Fruit fly (Drosophila melanogaster) whole organism, adult: ENCODE data around the gene RecQ5.

ENCODE experiments used
- CG11617 ChIP-seq: fragments of 200-800 bp; sonication (Bioruptor generic); optimal IDR thresholded peaks from 2 replicates; lab custom pipeline; 2017; ENCODE audit warnings: mild to moderate bottlenecking, missing biosample characterization, missing genetic modification reagents, missing genetic modification characterization
- CG12768 ChIP-seq: fragments of 200-800 bp; sonication (Bioruptor generic); optimal IDR thresholded peaks from 2 replicates; lab custom pipeline; 2017; ENCODE audit warnings: missing biosample characterization, missing genetic modification characterization, mild to moderate bottlenecking, moderate library complexity, missing genetic modification reagents
- CG14711 ChIP-seq: fragments of 200-800 bp; sonication (Bioruptor generic); optimal IDR thresholded peaks from 2 replicates; lab custom pipeline; 2018; ENCODE audit warnings: missing biosample characterization, mild to moderate bottlenecking, missing genetic modification characterization, moderate library complexity
- CG1620 ChIP-seq: fragments of 200-800 bp; sonication (Bioruptor generic); optimal IDR thresholded peaks from 2 replicates; lab custom pipeline; 2016; ENCODE audit warnings: missing biosample characterization, missing genetic modification characterization
- CG33017 ChIP-seq: fragments of 200-800 bp; sonication (Bioruptor generic); optimal IDR thresholded peaks from 2 replicates; lab custom pipeline; 2018; ENCODE audit warnings: missing biosample characterization, mild to moderate bottlenecking, missing genetic modification characterization, moderate library complexity
- CG5204 ChIP-seq: fragments of 200-800 bp; sonication (Bioruptor generic); optimal IDR thresholded peaks from 2 replicates; lab custom pipeline; 2016; ENCODE audit warnings: missing biosample characterization, missing genetic modification characterization
- CG7045 ChIP-seq: fragments of 200-800 bp; sonication (Bioruptor generic); optimal IDR thresholded peaks from 2 replicates; lab custom pipeline; 2017; ENCODE audit warnings: missing biosample characterization, mild to moderate bottlenecking, missing genetic modification characterization
- CG7101 ChIP-seq: fragments of 200-800 bp; sonication (Bioruptor generic); optimal IDR thresholded peaks from 2 replicates; lab custom pipeline; 2018; ENCODE audit warnings: missing biosample characterization, mild to moderate bottlenecking, missing genetic modification characterization, moderate library complexity
- Clk ChIP-seq: fragments of 200-800 bp; sonication (Bioruptor generic); optimal IDR thresholded peaks from 2 replicates; lab custom pipeline; 2017; ENCODE audit warnings: missing biosample characterization, missing genetic modification characterization
- Crg-1 ChIP-seq: fragments of 200-800 bp; sonication (Bioruptor generic); optimal IDR thresholded peaks from 2 replicates; lab custom pipeline; 2016; ENCODE audit warnings: missing biosample characterization, missing genetic modification characterization
- Hr96 ChIP-seq: fragments of 200-800 bp; sonication (Bioruptor generic); optimal IDR thresholded peaks from 2 replicates; lab custom pipeline; 2016; ENCODE audit warnings: missing biosample characterization, missing genetic modification characterization
- Mnt ChIP-seq: fragments of 200-800 bp; sonication (Bioruptor generic); optimal IDR thresholded peaks from 2 replicates; lab custom pipeline; 2016; ENCODE audit warnings: missing biosample characterization, mild to moderate bottlenecking, missing genetic modification characterization
- bab1 ChIP-seq: fragments of 200-800 bp; sonication (Bioruptor generic); optimal IDR thresholded peaks from 3 replicates; lab custom pipeline; 2019; ENCODE audit warnings: missing biosample characterization, mild to moderate bottlenecking, missing genetic modification characterization, moderate library complexity
- cic ChIP-seq: fragments of 200-800 bp; sonication (Bioruptor generic); optimal IDR thresholded peaks from 2 replicates; lab custom pipeline; 2017; ENCODE audit warnings: missing biosample characterization, mild to moderate bottlenecking, missing genetic modification characterization, moderate library complexity
- cnc ChIP-seq, 2 experiments: fragments of >200 bp; optimal IDR thresholded peaks; 2 replicates each; lab custom pipeline; 2017
- kay ChIP-seq: fragments of 200-800 bp; sonication (Bioruptor generic); peaks from one replicate; lab custom pipeline; 2016; ENCODE audit warnings: missing biosample characterization, missing genetic modification characterization, borderline replicate concordance
- ovo ChIP-seq: fragments of 200-800 bp; sonication (Bioruptor generic); optimal IDR thresholded peaks from 2 replicates; lab custom pipeline; 2016; ENCODE audit warnings: missing biosample characterization, missing genetic modification characterization
- pad ChIP-seq: fragments of 200-800 bp; sonication (Bioruptor generic); optimal IDR thresholded peaks from 3 replicates; lab custom pipeline; 2017; ENCODE audit warnings: missing biosample characterization, missing genetic modification characterization, mild to moderate bottlenecking, moderate library complexity, missing genetic modification reagents
- tj ChIP-seq: fragments of 200-800 bp; sonication (Bioruptor generic); optimal IDR thresholded peaks from 3 replicates; lab custom pipeline; 2017; ENCODE audit warnings: missing biosample characterization, mild to moderate bottlenecking, missing genetic modification characterization, moderate library complexity
- toe ChIP-seq: fragments of 200-800 bp; sonication (Bioruptor generic); optimal IDR thresholded peaks from 2 replicates; lab custom pipeline; 2016; ENCODE audit warnings: missing biosample characterization, missing genetic modification characterization

RecQ5 gene

dm6 chr3L:14621464-14621863 lies 10.4 kb downstream of the RecQ5 start:
- TF ChIP-seq kay, result peak; percentile 18
- TF ChIP-seq CG5204 (GFP tag; lab: Kevin White, UChicago), result no peak

- TF ChIP-seq CG1620 (GFP tag; lab: Kevin White, UChicago) (no peak), CG5204 (GFP tag; lab: Kevin White, UChicago) (no peak), CG7101 (tag; lab: Kevin White, UChicago) (no peak), bab1 (GFP tag; lab: Kevin White, UChicago) (no peak), cnc (optimal IDR thresholded peaks at IDR 0.05; lab: Kevin White, UChicago) (no peak), CG12768 (no peak), CG33017 (tag; lab: Kevin White, UChicago) (no peak), ovo (GFP tag; lab: Kevin White, UChicago) (no peak), Clk (GFP tag; lab: Kevin White, UChicago) (no peak), cic (GFP tag; lab: Kevin White, UChicago) (no peak), CG11617 (no peak), kay (no peak), CG7045 (GFP tag; lab: Kevin White, UChicago) (no peak), toe (GFP tag; lab: Kevin White, UChicago) (no peak), tj (GFP tag; lab: Kevin White, UChicago) (no peak), CG14711 (no peak), pad (GFP tag; lab: Kevin White, UChicago) (no peak), Crg-1 (GFP tag; lab: Kevin White, UChicago) (no peak)
These were observed 12.9 kb downstream of the RecQ5 start for dm6 chr3L:14618942-14619341.

- TF ChIP-seq toe (GFP tag; lab: Kevin White, UChicago) (no peak), bab1 (GFP tag; lab: Kevin White, UChicago) (no peak), kay (no peak), CG1620 (GFP tag; lab: Kevin White, UChicago) (no peak), Clk (GFP tag; lab: Kevin White, UChicago) (no peak), tj (GFP tag; lab: Kevin White, UChicago) (no peak), CG12768 (no peak), CG14711 (no peak), Mnt (no peak), CG11617 (no peak), Crg-1 (GFP tag; lab: Kevin White, UChicago) (no peak), CG5204 (GFP tag; lab: Kevin White, UChicago) (no peak), cic (GFP tag; lab: Kevin White, UChicago) (no peak), Hr96 (GFP tag; lab: Kevin White, UChicago) (no peak), CG7101 (tag; lab: Kevin White, UChicago) (no peak), CG7045 (GFP tag; lab: Kevin White, UChicago) (no peak), CG33017 (tag; lab: Kevin White, UChicago) (no peak), cnc (optimal IDR thresholded peaks at IDR 0.05; lab: Kevin White, UChicago) (no peak), pad (GFP tag; lab: Kevin White, UChicago) (no peak)
These were observed 13.5 kb downstream of the RecQ5 start for dm6 chr3L:14618424-14618823.

- TF ChIP-seq CG12768 (no peak), Hr96 (GFP tag; lab: Kevin White, UChicago) (no peak), Mnt (no peak), CG7045 (GFP tag; lab: Kevin White, UChicago) (no peak), cnc (optimal IDR thresholded peaks at IDR 0.05; lab: Kevin White, UChicago) (no peak), ovo (GFP tag; lab: Kevin White, UChicago) (no peak), cic (GFP tag; lab: Kevin White, UChicago) (no peak), pad (GFP tag; lab: Kevin White, UChicago) (no peak), kay (no peak)
These were observed 14.2 kb downstream of the RecQ5 start for dm6 chr3L:14617511-14618217.

- TF ChIP-seq bab1 (GFP tag; lab: Kevin White, UChicago) (peak; percentile 28), tj (GFP tag; lab: Kevin White, UChicago) (peak; percentile 91), Clk (GFP tag; lab: Kevin White, UChicago) (no peak)
These were observed 15.5 kb downstream of the RecQ5 start for dm6 chr3L:14616085-14617026.

DNA sequence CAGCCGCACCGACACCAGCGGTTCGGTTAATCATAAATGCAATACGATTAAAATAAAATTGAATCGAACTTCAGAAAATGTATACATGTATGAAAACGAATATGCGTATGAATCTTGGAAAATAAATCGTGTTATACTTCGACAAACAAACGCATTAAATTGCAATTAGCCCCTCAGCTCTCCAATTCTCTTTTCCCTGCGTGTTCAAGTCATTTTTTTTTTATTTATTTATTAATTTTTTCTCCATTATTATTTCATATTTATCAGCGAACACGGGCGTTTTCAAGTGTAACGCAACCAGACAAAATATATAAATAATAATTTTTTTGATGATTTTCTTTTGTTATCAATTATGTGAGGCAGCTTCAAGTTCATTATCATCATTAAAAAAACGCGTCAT lies 16.7 kb downstream of the RecQ5 start:
- TF ChIP-seq CG11617 (no peak), CG7101 (tag; lab: Kevin White, UChicago) (no peak), cnc (optimal IDR thresholded peaks at IDR 0.05; lab: Kevin White, UChicago) (no peak), Clk (GFP tag; lab: Kevin White, UChicago) (no peak)
